Worm (Caenorhabditis elegans) whole organism, L4 larva: Measurements from ENCODE around the gene C38D9.8.

Source experiments
- D1046.2 ChIP-seq: fragments of 200-800 bp; sonication (Bioruptor generic); IDR thresholded peaks from 2 replicates; pipeline ENCODE4 v1.3.6; 2022; ENCODE audit warnings: missing genetic modification characterization, missing compliant biosample characterization
- F44E2.7 ChIP-seq: fragments of 200-800 bp; sonication (Bioruptor generic); IDR thresholded peaks from 2 replicates; pipeline ENCODE4 v2.1.2; 2022; ENCODE audit warnings: missing genetic modification characterization, missing compliant biosample characterization
- F49E8.2 ChIP-seq: sonication (generic microtip); optimal IDR thresholded peaks from 2 replicates; lab custom pipeline; 2016; ENCODE audit warnings: missing compliant biosample characterization, mild to moderate bottlenecking, missing genetic modification characterization, borderline replicate concordance
- T20F7.1 ChIP-seq: fragments of 200-800 bp; sonication (Bioruptor generic); optimal IDR thresholded peaks from 2 replicates; lab custom pipeline; 2018; ENCODE audit warnings: mild to moderate bottlenecking, missing genetic modification characterization, missing compliant biosample characterization
- ZK546.5 ChIP-seq, 2 experiments: sonication (generic microtip); optimal IDR thresholded peaks; 2 replicates each; lab custom pipeline; 2017; ENCODE audit warnings: missing biosample characterization in 2 of 2, missing genetic modification characterization in 2 of 2
- aha-1 ChIP-seq: fragments of 150-350 bp; peaks from one replicate; lab custom pipeline; 2014; ENCODE audit warnings: missing biosample characterization, missing genetic modification characterization
- ama-1 ChIP-seq: fragments of 150-350 bp; optimal IDR thresholded peaks from 2 replicates; lab custom pipeline; 2014; ENCODE audit warnings: inconsistent platforms, mixed read lengths
- arid-1 ChIP-seq: fragments of 200-800 bp; sonication (Bioruptor generic); conservative IDR thresholded peaks from 2 replicates; pipeline ENCODE4 v1.3.6; 2022; ENCODE audit warnings: missing genetic modification reagents, missing genetic modification characterization, missing compliant biosample characterization
- ceh-62 ChIP-seq: sonication (generic microtip); optimal IDR thresholded peaks from 2 replicates; lab custom pipeline; 2017; ENCODE audit warnings: missing biosample characterization, missing genetic modification characterization
- ceh-82 ChIP-seq: sonication (generic microtip); optimal IDR thresholded peaks from 2 replicates; lab custom pipeline; 2017; ENCODE audit warnings: missing biosample characterization, missing genetic modification characterization
- cey-2 ChIP-seq: sonication (generic microtip); optimal IDR thresholded peaks from 3 replicates; lab custom pipeline; 2017; ENCODE audit warnings: missing genetic modification characterization, mild to moderate bottlenecking, missing compliant biosample characterization, antibody characterized with exemption, borderline replicate concordance; ENCODE audit not compliant: insufficient read depth
- daf-12 ChIP-seq: fragments of 150-350 bp; optimal IDR thresholded peaks from 2 replicates; lab custom pipeline; 2014; ENCODE audit warnings: missing biosample characterization, missing genetic modification reagents, missing genetic modification characterization
- daf-19 ChIP-seq: fragments of 200-800 bp; sonication (Bioruptor generic); conservative IDR thresholded peaks from 2 replicates; pipeline ENCODE4 v1.3.6; 2022; ENCODE audit warnings: missing genetic modification characterization, missing compliant biosample characterization
- daf-8 ChIP-seq: fragments of 200-800 bp; sonication (Bioruptor generic); IDR thresholded peaks from 2 replicates; pipeline ENCODE4 v1.3.6; 2022; ENCODE audit warnings: missing genetic modification characterization, missing compliant biosample characterization
- dmd-8 ChIP-seq: fragments of 200-800 bp; sonication (Bioruptor generic); IDR thresholded peaks from 2 replicates; pipeline ENCODE4 v1.3.6; 2022; ENCODE audit warnings: missing genetic modification characterization, missing compliant biosample characterization
- dpl-1 ChIP-seq: fragments of 150-350 bp; optimal IDR thresholded peaks from 2 replicates; lab custom pipeline; 2014; ENCODE audit warnings: missing biosample characterization, missing genetic modification reagents, missing genetic modification characterization
- duxl-1 ChIP-seq: sonication (generic microtip); optimal IDR thresholded peaks from 2 replicates; lab custom pipeline; 2016; ENCODE audit warnings: mild to moderate bottlenecking, missing genetic modification characterization, moderate library complexity, missing compliant biosample characterization; ENCODE audit not compliant: poor library complexity
- egl-43 ChIP-seq: fragments of 200-800 bp; sonication (Bioruptor generic); IDR thresholded peaks from 2 replicates; pipeline ENCODE4 v1.3.6; 2022; ENCODE audit warnings: missing genetic modification reagents, missing genetic modification characterization, missing compliant biosample characterization
- fkh-10 ChIP-seq: fragments of 150-350 bp; optimal IDR thresholded peaks from 2 replicates; lab custom pipeline; 2014; ENCODE audit warnings: missing biosample characterization, missing genetic modification reagents, missing genetic modification characterization
- jun-1 ChIP-seq: fragments of 150-350 bp; optimal IDR thresholded peaks from 2 replicates; lab custom pipeline; 2014; ENCODE audit warnings: missing biosample characterization, missing genetic modification reagents, missing genetic modification characterization
- lin-1 ChIP-seq: fragments of 200-800 bp; sonication (Bioruptor generic); IDR thresholded peaks from 2 replicates; pipeline ENCODE4 v1.3.6; 2022; ENCODE audit warnings: missing genetic modification reagents, missing genetic modification characterization, missing compliant biosample characterization
- lin-13 ChIP-seq: fragments of 150-350 bp; optimal IDR thresholded peaks from 2 replicates; lab custom pipeline; 2014; ENCODE audit warnings: missing biosample characterization, missing genetic modification reagents, missing genetic modification characterization
- mdt-29 ChIP-seq: fragments of 200-800 bp; sonication (Bioruptor generic); IDR thresholded peaks from 2 replicates; pipeline ENCODE4 v1.3.6; 2022; ENCODE audit warnings: missing genetic modification reagents, missing genetic modification characterization, missing compliant biosample characterization
- mes-2 ChIP-seq: sonication (generic microtip); optimal IDR thresholded peaks from 2 replicates; lab custom pipeline; 2016; ENCODE audit warnings: missing genotype, mild to moderate bottlenecking, missing genetic modification characterization, missing compliant biosample characterization; ENCODE audit not compliant: poor library complexity, severe bottlenecking
- nhr-102 ChIP-seq: sonication (generic microtip); optimal IDR thresholded peaks from 2 replicates; lab custom pipeline; 2016; ENCODE audit warnings: mild to moderate bottlenecking, missing genetic modification characterization, moderate library complexity, missing compliant biosample characterization
- nhr-11 ChIP-seq: fragments of 150-350 bp; optimal IDR thresholded peaks from 2 replicates; lab custom pipeline; 2014; ENCODE audit warnings: missing biosample characterization, missing genetic modification characterization
- nhr-237 ChIP-seq: sonication (generic microtip); optimal IDR thresholded peaks from 2 replicates; lab custom pipeline; 2017; ENCODE audit warnings: missing biosample characterization, missing genetic modification characterization
- nhr-42 ChIP-seq: fragments of 200-800 bp; sonication (Bioruptor generic); IDR thresholded peaks from 2 replicates; pipeline ENCODE4 v1.3.6; 2022; ENCODE audit warnings: missing genetic modification characterization, missing compliant biosample characterization
- nhr-6 ChIP-seq: fragments of 150-350 bp; optimal IDR thresholded peaks from 2 replicates; lab custom pipeline; 2014; ENCODE audit warnings: missing biosample characterization, missing genetic modification characterization
- pha-4 ChIP-seq, 2 experiments: fragments of 150-350 bp in 1 of 2; fragments of 200-800 bp in 1 of 2; sonication (Bioruptor generic) in 1 of 2; IDR thresholded peaks in 1 of 2; optimal IDR thresholded peaks in 1 of 2; 2 replicates each; pipeline versions ENCODE4 v1.3.6 to Lab custom; 2014 to 2022; ENCODE audit warnings: missing genetic modification characterization in 2 of 2, missing genetic modification reagents in 2 of 2, missing biosample characterization in 1 of 2, missing compliant biosample characterization in 1 of 2
- php-3 ChIP-seq: fragments of 200-800 bp; sonication (Bioruptor generic); IDR thresholded peaks from 2 replicates; pipeline ENCODE4 v1.3.6; 2022; ENCODE audit warnings: missing genetic modification reagents, missing genetic modification characterization, missing compliant biosample characterization
- pqm-1 ChIP-seq: sonication (generic microtip); optimal IDR thresholded peaks from 2 replicates; lab custom pipeline; 2017; ENCODE audit warnings: missing biosample characterization, missing genetic modification characterization
- rbr-2 ChIP-seq: sonication (generic microtip); optimal IDR thresholded peaks from 2 replicates; lab custom pipeline; 2016; ENCODE audit warnings: missing genotype, missing genetic modification characterization, missing compliant biosample characterization
- snpc-4 ChIP-seq: fragments of 150-350 bp; optimal IDR thresholded peaks from 2 replicates; lab custom pipeline; 2014; ENCODE audit warnings: missing biosample characterization, missing genetic modification characterization
- spr-3 ChIP-seq: fragments of 200-800 bp; sonication (Bioruptor generic); optimal IDR thresholded peaks from 2 replicates; lab custom pipeline; 2018; ENCODE audit warnings: mild to moderate bottlenecking, missing genetic modification characterization, missing compliant biosample characterization
- tag-97 ChIP-seq: fragments of 200-800 bp; sonication (Bioruptor generic); IDR thresholded peaks from 2 replicates; pipeline ENCODE4 v1.3.6; 2022; ENCODE audit warnings: missing genetic modification characterization, missing compliant biosample characterization
- unc-62 ChIP-seq, 3 experiments: fragments of 150-350 bp in 1 of 3; sonication (generic microtip); optimal IDR thresholded peaks in 2 of 3; peaks in 1 of 3; 1 replicate in 1 of 3; 2 replicates in 2 of 3; lab custom pipeline; 2014 to 2017; ENCODE audit warnings: missing biosample characterization in 3 of 3, missing genetic modification characterization in 3 of 3, missing genetic modification reagents in 3 of 3, missing genotype in 1 of 3
- zip-2 ChIP-seq: fragments of 150-350 bp; optimal IDR thresholded peaks from 2 replicates; lab custom pipeline; 2014; ENCODE audit warnings: missing biosample characterization, missing genetic modification characterization

The C38D9.8 gene

ce11 chrV:17539289-17539688, 13.4 kb downstream of the C38D9.8 start:
- TF ChIP-seq unc-62 (GFP tag; optimal IDR thresholded peaks at IDR 0.05 in 1 of 2; lab: Kevin White, UChicago): no peak
- TF ChIP-seq unc-62 (tag; optimal IDR thresholded peaks at IDR 0.05; lab: Kevin White, UChicago): no peak
- no peak for TF ChIP-seq egl-43 (GFP tag; lab: Robert Waterston, UW)
- TF ChIP-seq ama-1 (lab: Kevin White, UChicago): no peak
- no peak for TF ChIP-seq rbr-2 (tag; lab: Kevin White, UChicago)
- TF ChIP-seq cey-2 (tag; lab: Kevin White, UChicago): no peak
- TF ChIP-seq daf-19: no peak
- no peak for TF ChIP-seq ceh-82 (tag; lab: Kevin White, UChicago)
- no peak for TF ChIP-seq zip-2 (tag; lab: Kevin White, UChicago)
- no peak for TF ChIP-seq pha-4 (GFP tag; IDR thresholded peaks at IDR 0.05; lab: Robert Waterston, UW)
- no peak for TF ChIP-seq pha-4 (tag; optimal IDR thresholded peaks at IDR 0.05; lab: Kevin White, UChicago)
- TF ChIP-seq nhr-102 (tag; lab: Kevin White, UChicago): no peak

- TF ChIP-seq pqm-1 (tag; lab: Kevin White, UChicago) (no peak), tag-97 (GFP tag; lab: Robert Waterston, UW) (no peak), ceh-62 (tag; lab: Kevin White, UChicago) (no peak), mdt-29 (GFP tag; lab: Robert Waterston, UW) (no peak), mes-2 (tag; lab: Kevin White, UChicago) (peak; percentile 54), T20F7.1 (GFP tag; lab: Kevin White, UChicago) (peak; percentile 83), ZK546.5 (tag; optimal IDR thresholded peaks at IDR 0.05; lab: Kevin White, UChicago) (no peak), duxl-1 (tag; lab: Kevin White, UChicago) (peak; percentile 85), dpl-1 (GFP tag; lab: Kevin White, UChicago) (peak; percentile 3), D1046.2 (GFP tag; lab: Robert Waterston, UW) (no peak), jun-1 (tag; lab: Kevin White, UChicago) (no peak), nhr-6 (tag; lab: Kevin White, UChicago) (no peak), daf-12 (no peak), F44E2.7 (GFP tag; lab: Robert Waterston, UW) (no peak), fkh-10 (no peak), lin-1 (GFP tag; lab: Robert Waterston, UW) (no peak), lin-13 (GFP tag; lab: Kevin White, UChicago) (no peak), snpc-4 (tag; lab: Kevin White, UChicago) (no peak), daf-8 (no peak), php-3 (no peak), spr-3 (GFP tag; lab: Kevin White, UChicago) (no peak)
Measured at ce11 chrV:17538279-17538896, 14.3 kb downstream of the C38D9.8 start, which contains the start of gene C18D4.6. C18D4.6 (minus strand) TSS chrV:17538375.

- TF ChIP-seq F49E8.2 (no peak), nhr-237 (tag; lab: Kevin White, UChicago) (no peak), arid-1 (GFP tag; lab: Robert Waterston, UW) (no peak), unc-62 (GFP tag; optimal IDR thresholded peaks at IDR 0.05 in 1 of 2; lab: Kevin White, UChicago) (peak in 1 of 2 experiments; percentile 68), unc-62 (tag; optimal IDR thresholded peaks at IDR 0.05; lab: Kevin White, UChicago) (no peak), nhr-11 (no peak), aha-1 (tag; lab: Kevin White, UChicago) (peak; percentile 67), dmd-8 (GFP tag; lab: Robert Waterston, UW) (no peak), nhr-42 (GFP tag; lab: Robert Waterston, UW) (no peak), lin-13 (GFP tag; lab: Kevin White, UChicago) (no peak)
Measured at ce11 chrV:17533200-17533599, 19.5 kb downstream of the C38D9.8 start.
